Fruit fly (Drosophila melanogaster) whole organism, embryonic: Measurements from ENCODE around the gene CG14309.

Experiments
- Abd-B ChIP-seq: fragments of 200-800 bp; sonication (Bioruptor generic); optimal IDR thresholded peaks from 2 replicates; lab custom pipeline; 2018; ENCODE audit warnings: missing biosample characterization, mild to moderate bottlenecking, missing genetic modification characterization, moderate library complexity
- Ada2b ChIP-seq: fragments of 200-800 bp; sonication (Bioruptor generic); IDR thresholded peaks from 2 replicates; pipeline ENCODE4 v1.3.6; 2022; ENCODE audit warnings: missing biosample characterization, missing genetic modification characterization
- Bteb2 ChIP-seq: fragments of 200-800 bp; sonication (Bioruptor generic); optimal IDR thresholded peaks from 2 replicates; lab custom pipeline; 2016; ENCODE audit warnings: missing biosample characterization, missing genetic modification characterization
- CG11247 ChIP-seq: fragments of 200-800 bp; sonication (Bioruptor generic); IDR thresholded peaks from 2 replicates; pipeline ENCODE4 v1.3.6; 2022; ENCODE audit warnings: missing biosample characterization, missing genetic modification characterization
- CG13123 ChIP-seq: fragments of 200-800 bp; sonication (Bioruptor generic); optimal IDR thresholded peaks from 2 replicates; lab custom pipeline; 2016; ENCODE audit warnings: missing biosample characterization, missing genetic modification characterization
- CG15269 ChIP-seq: fragments of 200-800 bp; sonication (Bioruptor generic); optimal IDR thresholded peaks from 2 replicates; lab custom pipeline; 2018; ENCODE audit warnings: missing biosample characterization, mild to moderate bottlenecking, missing genetic modification characterization, moderate library complexity
- CG15601 ChIP-seq: fragments of 200-800 bp; sonication (Bioruptor generic); optimal IDR thresholded peaks from 3 replicates; lab custom pipeline; 2019; ENCODE audit warnings: missing biosample characterization, mild to moderate bottlenecking, missing genetic modification characterization, moderate library complexity
- CG1603 ChIP-seq: fragments of 200-800 bp; sonication (Bioruptor generic); optimal IDR thresholded peaks from 2 replicates; lab custom pipeline; 2019; ENCODE audit warnings: missing biosample characterization, mild to moderate bottlenecking, missing genetic modification characterization, moderate library complexity
- CG16815 ChIP-seq: fragments of 200-800 bp; sonication (Bioruptor generic); optimal IDR thresholded peaks from 3 replicates; lab custom pipeline; 2017; ENCODE audit warnings: missing biosample characterization, mild to moderate bottlenecking, missing genetic modification characterization
- CG17328 ChIP-seq: fragments of 200-800 bp; sonication (Bioruptor generic); IDR thresholded peaks from 2 replicates; pipeline ENCODE4 v1.3.6; 2022; ENCODE audit warnings: missing biosample characterization, missing genetic modification characterization
- CG30020 ChIP-seq: fragments of 200-800 bp; optimal IDR thresholded peaks from 2 replicates; lab custom pipeline; 2019; ENCODE audit warnings: missing biosample characterization, mild to moderate bottlenecking, missing genetic modification characterization, moderate library complexity
- CG31388 ChIP-seq: fragments of 200-800 bp; sonication (Bioruptor generic); optimal IDR thresholded peaks from 2 replicates; lab custom pipeline; 2016; ENCODE audit warnings: missing biosample characterization, missing genetic modification characterization
- CG4424 ChIP-seq: fragments of 200-800 bp; sonication (Bioruptor generic); optimal IDR thresholded peaks from 3 replicates; lab custom pipeline; 2016; ENCODE audit warnings: missing biosample characterization, missing genetic modification characterization
- CG4730 ChIP-seq: fragments of 200-800 bp; sonication (Bioruptor generic); IDR thresholded peaks from 2 replicates; pipeline ENCODE4 v1.3.6; 2022; ENCODE audit warnings: missing biosample characterization, missing genetic modification characterization
- CG5953 ChIP-seq: fragments of 200-800 bp; sonication (Bioruptor generic); IDR thresholded peaks from 2 replicates; pipeline ENCODE4 v1.3.6; 2022; ENCODE audit warnings: missing biosample characterization, missing genetic modification characterization
- CG7786 ChIP-seq: fragments of 200-800 bp; sonication (Bioruptor generic); optimal IDR thresholded peaks from 2 replicates; lab custom pipeline; 2016; ENCODE audit warnings: missing biosample characterization, missing genetic modification characterization
- CG8388 ChIP-seq: fragments of 200-800 bp; sonication (Bioruptor generic); optimal IDR thresholded peaks from 2 replicates; lab custom pipeline; 2019; ENCODE audit warnings: missing biosample characterization, mild to moderate bottlenecking, missing genetic modification characterization, moderate library complexity
- CG8944 ChIP-seq: fragments of 200-800 bp; sonication (Bioruptor generic); optimal IDR thresholded peaks from 3 replicates; lab custom pipeline; 2016; ENCODE audit warnings: missing biosample characterization, missing genetic modification characterization
- CG9215 ChIP-seq: fragments of 200-800 bp; sonication (Bioruptor generic); IDR thresholded peaks from 2 replicates; pipeline ENCODE4 v1.3.6; 2022; ENCODE audit warnings: missing biosample characterization, missing genetic modification characterization
- CG9876 ChIP-seq: fragments of 200-800 bp; sonication (Bioruptor generic); optimal IDR thresholded peaks from 2 replicates; lab custom pipeline; 2016; ENCODE audit warnings: missing biosample characterization, missing genetic modification characterization
- CG9932 ChIP-seq: fragments of 200-800 bp; sonication (Bioruptor generic); IDR thresholded peaks from 2 replicates; pipeline ENCODE4 v1.3.6; 2022; ENCODE audit warnings: missing biosample characterization, missing genetic modification characterization
- Dad ChIP-seq: fragments of 200-800 bp; sonication (Bioruptor generic); optimal IDR thresholded peaks from 3 replicates; lab custom pipeline; 2016; ENCODE audit warnings: missing biosample characterization, missing genetic modification characterization
- Dbx ChIP-seq: fragments of 200-800 bp; sonication (Bioruptor generic); IDR thresholded peaks from 3 replicates; pipeline ENCODE4 v1.3.6; 2022; ENCODE audit warnings: missing biosample characterization, missing genetic modification characterization
- Deaf1 ChIP-seq: fragments of 200-800 bp; optimal IDR thresholded peaks from 3 replicates; lab custom pipeline; 2019; ENCODE audit warnings: missing biosample characterization, mild to moderate bottlenecking, missing genetic modification characterization, moderate library complexity
- Dip2 ChIP-seq: fragments of 200-800 bp; sonication (Bioruptor generic); IDR thresholded peaks from 2 replicates; pipeline ENCODE4 v1.3.6; 2022; ENCODE audit warnings: missing biosample characterization, missing genetic modification characterization
- Ets97D ChIP-seq: fragments of 200-800 bp; sonication (Bioruptor generic); optimal IDR thresholded peaks from 3 replicates; lab custom pipeline; 2016; ENCODE audit warnings: missing biosample characterization, missing genetic modification characterization
- Gug ChIP-seq: fragments of 200-800 bp; sonication (Bioruptor generic); IDR thresholded peaks from 4 replicates; pipeline ENCODE4 v1.3.6; 2022; ENCODE audit warnings: missing biosample characterization, missing genetic modification characterization
- Hmr ChIP-seq: fragments of 200-800 bp; sonication (Bioruptor generic); optimal IDR thresholded peaks from 3 replicates; lab custom pipeline; 2017; ENCODE audit warnings: mild to moderate bottlenecking, missing biosample characterization, missing genetic modification reagents, missing genetic modification characterization
- Hr51 ChIP-seq, 2 experiments: fragments of 200-800 bp; sonication (Bioruptor generic); optimal IDR thresholded peaks; 2 replicates in 1 of 2; 3 replicates in 1 of 2; lab custom pipeline; 2016 to 2018; ENCODE audit warnings: missing biosample characterization in 2 of 2, missing genetic modification characterization in 2 of 2, mild to moderate bottlenecking in 1 of 2, moderate library complexity in 1 of 2
- Med ChIP-seq: fragments of 200-800 bp; sonication (Bioruptor generic); peaks from one replicate; lab custom pipeline; 2016; ENCODE audit warnings: missing biosample characterization, missing genetic modification characterization, mild to moderate bottlenecking, inconsistent platforms, moderate library complexity
- Rfx ChIP-seq: fragments of 200-800 bp; sonication (Bioruptor generic); IDR thresholded peaks from 2 replicates; pipeline ENCODE4 v1.3.6; 2022; ENCODE audit warnings: missing biosample characterization, missing genetic modification characterization
- Six4 ChIP-seq: fragments of 200-800 bp; sonication (Bioruptor generic); optimal IDR thresholded peaks from 2 replicates; lab custom pipeline; 2016; ENCODE audit warnings: missing biosample characterization, missing genetic modification characterization
- bab2 ChIP-seq: fragments of 200-800 bp; sonication (Bioruptor generic); optimal IDR thresholded peaks from 2 replicates; lab custom pipeline; 2016; ENCODE audit warnings: missing biosample characterization, missing genetic modification characterization
- cg ChIP-seq: fragments of 200-800 bp; sonication (Bioruptor generic); optimal IDR thresholded peaks from 3 replicates; lab custom pipeline; 2019; ENCODE audit warnings: missing biosample characterization, mild to moderate bottlenecking, missing genetic modification characterization, moderate library complexity
- dysf ChIP-seq: fragments of 200-800 bp; sonication (Bioruptor generic); IDR thresholded peaks from 3 replicates; pipeline ENCODE4 v1.3.6; 2022; ENCODE audit warnings: missing biosample characterization, missing genetic modification characterization
- fd3F ChIP-seq: fragments of 200-800 bp; sonication (Bioruptor generic); optimal IDR thresholded peaks from 2 replicates; lab custom pipeline; 2018; ENCODE audit warnings: missing biosample characterization, mild to moderate bottlenecking, missing genetic modification characterization, moderate library complexity
- fu2 ChIP-seq: fragments of 200-800 bp; sonication (Bioruptor generic); optimal IDR thresholded peaks from 2 replicates; lab custom pipeline; 2016; ENCODE audit warnings: missing biosample characterization, missing genetic modification characterization
- gfzf ChIP-seq: fragments of 200-800 bp; sonication (Bioruptor generic); optimal IDR thresholded peaks from 2 replicates; lab custom pipeline; 2016; ENCODE audit warnings: missing biosample characterization, mild to moderate bottlenecking, missing genetic modification characterization, moderate library complexity
- ham ChIP-seq: fragments of 200-800 bp; sonication (Bioruptor generic); IDR thresholded peaks from 2 replicates; pipeline ENCODE4 v1.3.6; 2022; ENCODE audit warnings: missing biosample characterization, missing genetic modification characterization
- kay ChIP-seq: fragments of 200-800 bp; sonication (Bioruptor generic); optimal IDR thresholded peaks from 2 replicates; lab custom pipeline; 2016; ENCODE audit warnings: missing biosample characterization, missing genetic modification characterization
- otp ChIP-seq: fragments of 200-800 bp; sonication (Bioruptor generic); IDR thresholded peaks from 3 replicates; pipeline ENCODE4, ENCODE4 v1.3.6; 2022; ENCODE audit warnings: missing biosample characterization, missing genetic modification characterization
- pan ChIP-seq, 4 experiments: fragments of >200 bp in 3 of 4; fragments of 200-800 bp in 1 of 4; sonication (Bioruptor generic) in 1 of 4; optimal IDR thresholded peaks in 3 of 4; IDR thresholded peaks in 1 of 4; 2 replicates each; pipeline versions ENCODE4 v1.3.6 to Lab custom; 2017 to 2022; ENCODE audit warnings: missing biosample characterization in 2 of 4, missing genetic modification characterization in 2 of 4, mixed read lengths in 1 of 4
- phol ChIP-seq: fragments of 200-800 bp; sonication (Bioruptor generic); optimal IDR thresholded peaks from 3 replicates; lab custom pipeline; 2018; ENCODE audit warnings: missing biosample characterization, mild to moderate bottlenecking, missing genetic modification characterization, moderate library complexity
- pzg ChIP-seq: fragments of 200-800 bp; sonication (Bioruptor generic); optimal IDR thresholded peaks from 3 replicates; lab custom pipeline; 2018; ENCODE audit warnings: missing biosample characterization, mild to moderate bottlenecking, missing genetic modification characterization, moderate library complexity
- repo ChIP-seq: fragments of 200-800 bp; sonication (Bioruptor generic); optimal IDR thresholded peaks from 2 replicates; lab custom pipeline; 2016; ENCODE audit warnings: missing biosample characterization, missing genetic modification characterization
- scrt ChIP-seq: fragments of 200-800 bp; sonication (Bioruptor generic); optimal IDR thresholded peaks from 2 replicates; lab custom pipeline; 2018; ENCODE audit warnings: missing biosample characterization, mild to moderate bottlenecking, missing genetic modification characterization, moderate library complexity
- sd ChIP-seq: fragments of 200-800 bp; sonication (Bioruptor generic); optimal IDR thresholded peaks from 3 replicates; lab custom pipeline; 2018; ENCODE audit warnings: missing biosample characterization, mild to moderate bottlenecking, missing genetic modification characterization, moderate library complexity
- sug ChIP-seq: fragments of 200-800 bp; optimal IDR thresholded peaks from 2 replicates; lab custom pipeline; 2019; ENCODE audit warnings: missing biosample characterization, mild to moderate bottlenecking, missing genetic modification characterization, moderate library complexity
- unc-4 ChIP-seq: fragments of 200-800 bp; sonication (Bioruptor generic); IDR thresholded peaks from 2 replicates; pipeline ENCODE4 v1.3.6; 2022; ENCODE audit warnings: missing biosample characterization, missing genetic modification characterization; ENCODE audit not compliant: partially characterized antibody

CG14309 gene

dm6 chr3R:18398954-18399697, 14.3 kb upstream of the CG14309 start, which contains the start of gene Vha100-2 (continued):
- TF ChIP-seq CG7786 (no peak), CG8944 (GFP tag; lab: Kevin White, UChicago) (no peak), CG9215 (GFP tag; lab: Robert Waterston, UW) (peak; percentile 34; the same call in 1 of the 2 replicates), CG1603 (peak; percentile 67), CG13123 (GFP tag; lab: Kevin White, UChicago) (no peak), Dad (GFP tag; lab: Kevin White, UChicago) (no peak), Med (GFP tag; lab: Kevin White, UChicago) (peak; percentile 91), Rfx (GFP tag; lab: Robert Waterston, UW) (peak; percentile 64), Dip2 (GFP tag; lab: Robert Waterston, UW) (no peak), Six4 (no peak), otp (GFP tag; lab: Robert Waterston, UW) (0 out of 3 replicates have a peak, but pooled peaks have one; percentile 22), bab2 (no peak), CG8388 (GFP tag; lab: Kevin White, UChicago) (no peak), Ada2b (GFP tag; lab: Robert Waterston, UW) (no peak), Dbx (GFP tag; lab: Robert Waterston, UW) (peak; percentile 51; the same call in 1 of the 3 replicates), Hr51 (GFP tag; optimal IDR thresholded peaks at IDR 0.05; lab: Kevin White, UChicago) (peak; percentile 27), kay (GFP tag; lab: Kevin White, UChicago) (peak; percentile 37), Ets97D (peak; percentile 62), cg (GFP tag; lab: Kevin White, UChicago) (no peak), Bteb2 (GFP tag; lab: Kevin White, UChicago) (peak; percentile 23), fd3F (GFP tag; lab: Kevin White, UChicago) (no peak), gfzf (peak; percentile 91), Gug (GFP tag; lab: Robert Waterston, UW) (peak; percentile 33; the same call in 1 of the 4 replicates), sug (tag; lab: Kevin White, UChicago) (peak; percentile 18), CG4730 (GFP tag; lab: Robert Waterston, UW) (no peak), Abd-B (peak; percentile 16), Deaf1 (tag; lab: Kevin White, UChicago) (peak; percentile 92), CG15601 (peak; percentile 0), unc-4 (GFP tag; lab: Robert Waterston, UW) (no peak), phol (tag; lab: Kevin White, UChicago) (peak; percentile 55), Hmr (GFP tag; lab: Kevin White, UChicago) (peak; percentile 45), ham (no peak), pzg (GFP tag; lab: Kevin White, UChicago) (peak; percentile 88), CG30020 (tag; lab: Kevin White, UChicago) (no peak), scrt (GFP tag; lab: Kevin White, UChicago) (peak; percentile 98), CG5953 (GFP tag; lab: Robert Waterston, UW) (peak; percentile 61; the same call in 1 of the 2 replicates), pan (optimal IDR thresholded peaks at IDR 0.05; lab: Kevin White, UChicago) (no peak), pan (GFP tag; optimal IDR thresholded peaks at IDR 0.05 in 1 of 2, IDR thresholded peaks at IDR 0.05 in 1 of 2) (peak in 1 of 2 experiments; percentile 47), CG17328 (GFP tag; lab: Robert Waterston, UW) (no peak), dysf (GFP tag; lab: Robert Waterston, UW) (peak; percentile 53; the same call in 2 of the 3 replicates), fu2 (GFP tag; lab: Kevin White, UChicago) (no peak), sd (tag; lab: Kevin White, UChicago) (peak; percentile 81), CG15269 (tag; lab: Kevin White, UChicago) (peak; percentile 51), CG31388 (GFP tag; lab: Kevin White, UChicago) (no peak), CG9932 (GFP tag; lab: Robert Waterston, UW) (peak; percentile 60), CG9876 (no peak), repo (GFP tag; lab: Kevin White, UChicago) (no peak), CG16815 (GFP tag; lab: Kevin White, UChicago) (no peak), CG4424 (GFP tag; lab: Kevin White, UChicago) (peak; percentile 23), CG11247 (GFP tag; lab: Robert Waterston, UW) (peak; percentile 46)
